Fruit fly (Drosophila melanogaster): ENCODE measurements around the gene Sb.

The Sb gene

DNA sequence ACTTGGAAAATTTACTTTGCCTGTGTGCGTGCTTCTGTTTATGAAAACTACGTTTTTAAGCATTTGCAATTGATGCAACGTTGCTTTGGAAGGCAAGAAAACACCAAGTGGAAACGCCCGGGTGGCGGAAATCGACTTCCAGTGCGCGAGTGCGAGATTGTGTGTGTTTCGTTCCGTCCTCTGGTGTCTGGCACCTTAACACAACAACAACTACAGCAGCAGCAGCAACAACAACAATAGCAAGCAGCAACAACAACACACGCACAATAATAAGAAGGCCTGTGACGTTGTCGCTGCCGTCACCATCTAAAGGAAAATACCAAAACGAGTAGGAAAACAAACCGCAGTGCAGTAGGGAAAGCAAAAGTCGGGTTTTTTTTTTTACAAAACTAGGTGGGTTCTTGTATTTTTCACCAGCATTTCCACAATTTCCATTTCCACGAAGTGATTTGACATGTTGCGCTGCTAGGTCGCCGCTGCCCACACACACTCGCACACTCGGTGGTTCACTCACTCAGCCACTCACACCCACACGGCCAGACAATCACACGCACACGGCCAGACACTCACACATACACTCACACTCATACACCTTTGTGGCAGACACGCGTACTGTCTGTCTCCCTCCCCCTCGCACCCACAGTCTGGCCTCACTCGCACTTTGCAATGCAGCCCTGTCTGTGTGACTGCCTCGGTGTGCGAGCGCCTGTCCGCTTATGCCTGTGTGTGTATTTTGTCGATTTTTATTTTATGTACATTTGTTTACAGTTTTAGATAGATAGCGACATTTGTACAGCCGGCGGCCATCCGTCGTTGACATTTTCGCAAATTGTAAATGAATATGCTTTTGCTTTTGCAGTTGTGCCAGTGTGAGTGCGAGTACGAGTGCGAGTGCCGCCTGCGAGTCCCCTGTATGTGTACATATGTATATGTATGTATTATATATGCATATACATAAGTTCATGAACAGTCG is 16.4 kb upstream of the Sb start (continued):
- peak; percentile 89 for TF ChIP-seq Sox14 (GFP tag; optimal IDR thresholded peaks at IDR 0.05)
- TF ChIP-seq svp (GFP tag): peak; percentile 97
- peak; percentile 96 for TF ChIP-seq fkh (GFP tag; optimal IDR thresholded peaks at IDR 0.05)
- TF ChIP-seq Lpt (GFP tag; optimal IDR thresholded peaks at IDR 0.05): peak; percentile 76
- peak; percentile 27 for TF ChIP-seq Sox102F (GFP tag; optimal IDR thresholded peaks at IDR 0.05)
- peak; percentile 21 for TF ChIP-seq CG34406 (GFP tag; optimal IDR thresholded peaks at IDR 0.05)
- peak; percentile 18; the same call in 1 of the 2 replicates for TF ChIP-seq CG11294 (GFP tag; IDR thresholded peaks at IDR 0.05)
- no peak for TF ChIP-seq CG11902 (GFP tag; optimal IDR thresholded peaks at IDR 0.05)

DNA sequence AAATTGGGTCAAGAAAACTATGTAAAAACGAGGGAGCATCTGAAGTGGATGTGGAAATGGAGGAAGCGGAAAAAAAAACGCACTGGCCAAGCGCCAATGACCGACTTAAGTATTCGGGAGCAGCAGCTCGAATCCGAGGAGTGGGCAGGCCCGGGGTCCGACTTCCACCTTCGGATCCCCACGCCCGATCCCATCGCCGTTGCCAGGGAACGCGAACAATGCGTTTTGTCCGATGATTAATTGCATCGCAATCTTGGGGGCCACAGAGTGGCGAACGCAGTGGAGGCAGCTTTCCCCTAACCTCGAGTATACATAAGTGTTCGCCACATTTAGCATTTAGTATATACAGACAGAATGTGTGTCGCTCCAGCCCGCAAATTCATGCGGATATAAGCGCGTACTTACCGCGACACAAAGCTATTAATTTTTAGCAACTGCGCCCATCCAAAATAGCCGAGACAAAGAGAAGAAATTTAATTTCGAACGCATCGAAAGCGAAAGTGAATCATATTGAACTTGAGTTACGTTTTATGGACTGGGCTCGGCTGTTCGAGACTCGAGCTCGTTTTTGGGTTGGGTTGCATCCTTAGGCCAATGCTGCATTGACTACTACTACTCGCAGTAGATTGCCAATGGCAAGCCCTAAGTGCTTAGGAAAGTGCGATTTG is 10.0 kb upstream of the Sb start:
- no peak for TF ChIP-seq CG3919 (GFP tag; optimal IDR thresholded peaks at IDR 0.05)
- peak; percentile 75 for TF ChIP-seq Blimp-1 (GFP tag; optimal IDR thresholded peaks at IDR 0.05)
- peak; percentile 75 for TF ChIP-seq svp (GFP tag)
- no peak for TF ChIP-seq CG34406 (GFP tag; optimal IDR thresholded peaks at IDR 0.05)
- peak; percentile 44 for TF ChIP-seq Eip78C (GFP tag)

DNA sequence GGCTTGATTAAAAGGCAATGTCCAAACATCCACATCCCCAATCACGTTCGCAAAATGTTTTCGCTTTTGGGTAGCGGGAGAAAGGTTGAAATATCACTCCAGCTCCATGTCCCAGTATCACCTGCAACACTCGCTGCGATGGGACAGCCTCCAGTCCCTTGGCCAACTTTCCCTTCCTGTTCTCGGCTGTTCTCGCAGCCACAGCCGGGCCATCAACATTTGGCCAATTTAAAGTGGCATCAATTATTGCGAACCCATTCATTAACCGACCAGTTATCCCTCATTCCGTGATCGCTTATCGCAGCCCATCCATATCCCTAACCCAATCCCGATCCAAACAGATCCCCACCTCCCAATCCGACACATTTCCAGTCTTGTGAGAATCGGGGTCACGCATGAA is 2.8 kb upstream of the Sb start:
- TF ChIP-seq svp (GFP tag) (peak; percentile 49), CG6854 (GFP tag; optimal IDR thresholded peaks at IDR 0.05) (peak; percentile 12), CG6276 (GFP tag; optimal IDR thresholded peaks at IDR 0.05) (no peak), salr (GFP tag; optimal IDR thresholded peaks at IDR 0.05) (no peak), CG8319 (GFP tag; optimal IDR thresholded peaks at IDR 0.05) (no peak), spab (GFP tag; optimal IDR thresholded peaks at IDR 0.05) (no peak), CG6163 (GFP tag; IDR thresholded peaks at IDR 0.05) (no peak), fkh (GFP tag; optimal IDR thresholded peaks at IDR 0.05) (no peak), Hr39 (GFP tag; optimal IDR thresholded peaks at IDR 0.05) (no peak), CG8119 (GFP tag; IDR thresholded peaks at IDR 0.05) (no peak), dsx (GFP tag; optimal IDR thresholded peaks at IDR 0.05; ENCODE audit: poor library complexity, severe bottlenecking) (no peak), Blimp-1 (GFP tag; optimal IDR thresholded peaks at IDR 0.05) (peak; percentile 81), dac (GFP tag; optimal IDR thresholded peaks at IDR 0.05) (no peak), CG7368 (GFP tag; optimal IDR thresholded peaks at IDR 0.05) (no peak), CG31627 (GFP tag; optimal IDR thresholded peaks at IDR 0.05) (no peak), fd85E (GFP tag; optimal IDR thresholded peaks at IDR 0.05) (no peak), lz (GFP tag; optimal IDR thresholded peaks at IDR 0.05) (no peak)

DNA sequence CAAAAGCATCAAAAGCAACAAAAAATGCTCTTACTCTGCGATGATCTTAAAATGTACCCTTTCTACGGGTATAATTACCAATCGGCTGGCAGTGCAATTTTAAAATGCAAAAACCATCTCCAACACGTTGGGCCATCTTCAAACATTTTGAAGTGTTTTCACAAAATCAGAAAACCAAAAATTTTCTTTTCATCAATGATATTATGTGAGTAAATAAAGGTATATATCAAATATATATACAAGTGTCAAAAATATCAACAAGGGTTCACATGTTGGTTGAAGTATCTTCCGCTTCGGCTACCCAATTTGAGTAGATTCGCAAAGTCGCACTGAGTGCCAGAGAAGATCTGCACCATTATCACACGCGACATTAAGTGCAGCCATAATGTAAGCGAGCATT is 1.4 kb downstream of the Sb start:
- peak; percentile 2 for TF ChIP-seq CG8632 (GFP tag; optimal IDR thresholded peaks at IDR 0.05)
- peak; percentile 30 for TF ChIP-seq esn (GFP tag; optimal IDR thresholded peaks at IDR 0.05)
- peak; percentile 54 for TF ChIP-seq topi (GFP tag; optimal IDR thresholded peaks at IDR 0.05)
- peak in 1 of 2 experiments; percentile 18 for TF ChIP-seq ss (GFP tag; optimal IDR thresholded peaks at IDR 0.05)
- TF ChIP-seq Eip75B (GFP tag; optimal IDR thresholded peaks at IDR 0.05): no peak
- TF ChIP-seq CG6276 (GFP tag; optimal IDR thresholded peaks at IDR 0.05): no peak
- peak; percentile 3 for TF ChIP-seq lz (GFP tag; optimal IDR thresholded peaks at IDR 0.05)
- TF ChIP-seq CG32006 (GFP tag; optimal IDR thresholded peaks at IDR 0.05): peak; percentile 14
- peak; percentile 39 for TF ChIP-seq CG3919 (GFP tag; optimal IDR thresholded peaks at IDR 0.05)
- TF ChIP-seq CG10669 (GFP tag; optimal IDR thresholded peaks at IDR 0.05): peak; percentile 23
- no peak for TF ChIP-seq vri (GFP tag; optimal IDR thresholded peaks at IDR 0.05)
- TF ChIP-seq CG15336 (GFP tag; IDR thresholded peaks at IDR 0.05): no peak
- TF ChIP-seq CG16779 (tag; optimal IDR thresholded peaks at IDR 0.05): no peak
- no peak for TF ChIP-seq CG34406 (GFP tag; optimal IDR thresholded peaks at IDR 0.05)
- no peak for TF ChIP-seq CG4318 (GFP tag; optimal IDR thresholded peaks at IDR 0.05)
- no peak for TF ChIP-seq CG1621 (tag; optimal IDR thresholded peaks at IDR 0.05)
- peak; percentile 25 for TF ChIP-seq CG3032 (tag; optimal IDR thresholded peaks at IDR 0.05)
- TF ChIP-seq net (GFP tag; optimal IDR thresholded peaks at IDR 0.05): no peak
- peak; percentile 67 for TF ChIP-seq Eip78C (GFP tag)
- TF ChIP-seq svp (GFP tag): peak; percentile 71
- peak; percentile 1 for TF ChIP-seq acj6 (GFP tag; optimal IDR thresholded peaks at IDR 0.05)
- no peak for TF ChIP-seq eg (GFP tag; IDR thresholded peaks at IDR 0.05)
- no peak for TF ChIP-seq fkh (GFP tag; optimal IDR thresholded peaks at IDR 0.05)
- TF ChIP-seq salr (GFP tag; optimal IDR thresholded peaks at IDR 0.05): no peak
- no peak for TF ChIP-seq CG8119 (GFP tag; IDR thresholded peaks at IDR 0.05)
- TF ChIP-seq pdm3 (GFP tag; optimal IDR thresholded peaks at IDR 0.05): peak; percentile 24

Measured in whole organism, prepupa.